Fruit fly (Drosophila melanogaster) whole organism, embryonic: ENCODE measurements around the gene Ndae1.

Experiments used
- Atf-2 ChIP-seq: fragments of 200-800 bp; sonication (Bioruptor generic); optimal IDR thresholded peaks from 2 replicates; lab custom pipeline; 2016; ENCODE audit warnings: missing biosample characterization, missing genetic modification characterization
- Bgb ChIP-seq: fragments of 200-800 bp; sonication (Bioruptor generic); IDR thresholded peaks from 2 replicates; pipeline ENCODE4 v1.3.6; 2022; ENCODE audit warnings: missing biosample characterization, missing genetic modification characterization; ENCODE audit not compliant: partially characterized antibody
- Blimp-1 ChIP-seq: fragments of 200-800 bp; sonication (Bioruptor generic); optimal IDR thresholded peaks from 3 replicates; lab custom pipeline; 2018; ENCODE audit warnings: missing biosample characterization, missing genetic modification characterization, mild to moderate bottlenecking, moderate library complexity, missing genetic modification reagents
- Bteb2 ChIP-seq: fragments of 200-800 bp; sonication (Bioruptor generic); optimal IDR thresholded peaks from 2 replicates; lab custom pipeline; 2016; ENCODE audit warnings: missing biosample characterization, missing genetic modification characterization
- C15 ChIP-seq: fragments of 200-800 bp; sonication (Bioruptor generic); IDR thresholded peaks from 3 replicates; pipeline ENCODE4 v1.3.6; 2022; ENCODE audit warnings: missing biosample characterization, missing genetic modification characterization
- CG11093 ChIP-seq: fragments of 200-800 bp; sonication (Bioruptor generic); IDR thresholded peaks from 3 replicates; pipeline ENCODE4 v1.3.6; 2022; ENCODE audit warnings: missing biosample characterization, missing genetic modification characterization
- CG11456 ChIP-seq: fragments of 200-800 bp; sonication (Bioruptor generic); IDR thresholded peaks from 3 replicates; pipeline ENCODE4 v1.3.6; 2022; ENCODE audit warnings: missing biosample characterization, missing genetic modification characterization
- CG12391 ChIP-seq: fragments of 200-800 bp; sonication (Bioruptor generic); optimal IDR thresholded peaks from 3 replicates; lab custom pipeline; 2018; ENCODE audit warnings: missing biosample characterization, mild to moderate bottlenecking, missing genetic modification characterization, moderate library complexity
- CG12744 ChIP-seq: fragments of 200-800 bp; sonication (Bioruptor generic); optimal IDR thresholded peaks from 2 replicates; lab custom pipeline; 2016; ENCODE audit warnings: missing biosample characterization, missing genetic modification characterization
- CG14441 ChIP-seq: fragments of 200-800 bp; sonication (Bioruptor generic); IDR thresholded peaks from 2 replicates; pipeline ENCODE4 v1.3.6; 2022; ENCODE audit warnings: missing biosample characterization, missing genetic modification characterization
- CG15011 ChIP-seq: fragments of 200-800 bp; sonication (Bioruptor generic); optimal IDR thresholded peaks from 3 replicates; lab custom pipeline; 2018; ENCODE audit warnings: missing biosample characterization, mild to moderate bottlenecking, missing genetic modification characterization
- CG15479 ChIP-seq: fragments of 200-800 bp; sonication (Bioruptor generic); optimal IDR thresholded peaks from 3 replicates; lab custom pipeline; 2019; ENCODE audit warnings: missing biosample characterization, mild to moderate bottlenecking, missing genetic modification characterization, moderate library complexity
- CG15514 ChIP-seq: fragments of 200-800 bp; sonication (Bioruptor generic); optimal IDR thresholded peaks from 3 replicates; lab custom pipeline; 2017; ENCODE audit warnings: missing biosample characterization, missing genetic modification characterization, mild to moderate bottlenecking, moderate library complexity, missing genetic modification reagents
- CG17361 ChIP-seq: fragments of 200-800 bp; sonication (Bioruptor generic); IDR thresholded peaks from 3 replicates; pipeline ENCODE4 v1.3.6; 2022; ENCODE audit warnings: missing biosample characterization, missing genetic modification characterization
- CG2678 ChIP-seq: fragments of 200-800 bp; sonication (Bioruptor generic); optimal IDR thresholded peaks from 3 replicates; lab custom pipeline; 2019; ENCODE audit warnings: missing biosample characterization, mild to moderate bottlenecking, missing genetic modification characterization, moderate library complexity
- CG2712 ChIP-seq: fragments of 200-800 bp; optimal IDR thresholded peaks from 3 replicates; lab custom pipeline; 2019; ENCODE audit warnings: missing biosample characterization, mild to moderate bottlenecking, missing genetic modification characterization, moderate library complexity
- CG2889 ChIP-seq: fragments of 200-800 bp; sonication (Bioruptor generic); IDR thresholded peaks from 3 replicates; pipeline ENCODE4 v1.3.6; 2022; ENCODE audit warnings: missing biosample characterization, missing genetic modification characterization
- CG31388 ChIP-seq: fragments of 200-800 bp; sonication (Bioruptor generic); optimal IDR thresholded peaks from 2 replicates; lab custom pipeline; 2016; ENCODE audit warnings: missing biosample characterization, missing genetic modification characterization
- CG4328 ChIP-seq: fragments of 200-800 bp; sonication (Bioruptor generic); optimal IDR thresholded peaks from 3 replicates; lab custom pipeline; 2017; ENCODE audit warnings: missing biosample characterization, missing genetic modification reagents, missing genetic modification characterization
- CG5245 ChIP-seq: fragments of 200-800 bp; sonication (Bioruptor generic); optimal IDR thresholded peaks from 3 replicates; lab custom pipeline; 2016; ENCODE audit warnings: missing biosample characterization, missing genetic modification characterization
- CG6765 ChIP-seq: fragments of 200-800 bp; sonication (Bioruptor generic); optimal IDR thresholded peaks from 3 replicates; lab custom pipeline; 2017; ENCODE audit warnings: missing biosample characterization, mild to moderate bottlenecking, missing genetic modification characterization
- CG6813 ChIP-seq: fragments of 200-800 bp; sonication (Bioruptor generic); optimal IDR thresholded peaks from 2 replicates; lab custom pipeline; 2017; ENCODE audit warnings: missing biosample characterization, missing genetic modification characterization, mild to moderate bottlenecking, moderate library complexity, missing genetic modification reagents
- CG8765 ChIP-seq: fragments of 200-800 bp; sonication (Bioruptor generic); IDR thresholded peaks from 2 replicates; pipeline ENCODE4 v1.3.6; 2022; ENCODE audit warnings: missing biosample characterization, missing genetic modification characterization
- CG9797 ChIP-seq: fragments of 200-800 bp; sonication (Bioruptor generic); optimal IDR thresholded peaks from 3 replicates; lab custom pipeline; 2018; ENCODE audit warnings: missing biosample characterization, mild to moderate bottlenecking, missing genetic modification characterization
- CG9932 ChIP-seq: fragments of 200-800 bp; sonication (Bioruptor generic); IDR thresholded peaks from 2 replicates; pipeline ENCODE4 v1.3.6; 2022; ENCODE audit warnings: missing biosample characterization, missing genetic modification characterization
- ERR ChIP-seq: fragments of 200-800 bp; sonication (Bioruptor generic); optimal IDR thresholded peaks from 2 replicates; lab custom pipeline; 2016; ENCODE audit warnings: missing biosample characterization, missing genetic modification characterization
- HLH4C ChIP-seq: fragments of 200-800 bp; sonication (Bioruptor generic); IDR thresholded peaks from 3 replicates; pipeline ENCODE4 v1.3.6; 2022; ENCODE audit warnings: missing biosample characterization, missing genetic modification characterization; ENCODE audit not compliant: partially characterized antibody
- HLH54F ChIP-seq: fragments of 200-800 bp; sonication (Bioruptor generic); optimal IDR thresholded peaks from 3 replicates; lab custom pipeline; 2016; ENCODE audit warnings: missing biosample characterization, missing genetic modification characterization
- Mrtf ChIP-seq: fragments of 200-800 bp; sonication (Bioruptor generic); IDR thresholded peaks from 3 replicates; pipeline ENCODE4 v1.3.6; 2022; ENCODE audit warnings: missing biosample characterization, missing genetic modification characterization
- Oaz ChIP-seq: fragments of 200-800 bp; sonication (Bioruptor generic); IDR thresholded peaks from 2 replicates; pipeline ENCODE4 v1.3.6; 2022; ENCODE audit warnings: missing biosample characterization, missing genetic modification characterization
- Sin3A ChIP-seq: fragments of >200 bp; optimal IDR thresholded peaks from 2 replicates; lab custom pipeline; 2018
- aop ChIP-seq: fragments of 200-800 bp; sonication (Bioruptor generic); IDR thresholded peaks from 2 replicates; pipeline ENCODE4 v1.3.6; 2022; ENCODE audit warnings: missing biosample characterization, missing genetic modification characterization
- cas ChIP-seq: fragments of 200-800 bp; sonication (Bioruptor generic); IDR thresholded peaks from 2 replicates; pipeline ENCODE4 v1.3.6; 2022; ENCODE audit warnings: missing biosample characterization, missing genetic modification characterization
- caup ChIP-seq: fragments of 200-800 bp; sonication (Bioruptor generic); optimal IDR thresholded peaks from 3 replicates; lab custom pipeline; 2017; ENCODE audit warnings: missing biosample characterization, mild to moderate bottlenecking, missing genetic modification characterization, moderate library complexity; ENCODE audit not compliant: severe bottlenecking
- chn ChIP-seq: fragments of 200-800 bp; sonication (Bioruptor generic); optimal IDR thresholded peaks from 2 replicates; lab custom pipeline; 2016; ENCODE audit warnings: missing biosample characterization, missing genetic modification characterization
- da ChIP-seq: fragments of 200-800 bp; sonication (Bioruptor generic); optimal IDR thresholded peaks from 2 replicates; lab custom pipeline; 2016; ENCODE audit warnings: missing biosample characterization, missing genetic modification characterization
- danr ChIP-seq: fragments of 200-800 bp; sonication (Bioruptor generic); IDR thresholded peaks from 2 replicates; pipeline ENCODE4 v1.3.6; 2022; ENCODE audit warnings: missing biosample characterization, missing genetic modification characterization
- dati ChIP-seq: fragments of 200-800 bp; sonication (Bioruptor generic); IDR thresholded peaks from 2 replicates; pipeline ENCODE4 v1.3.6; 2022; ENCODE audit warnings: missing biosample characterization, missing genetic modification characterization
- dpn ChIP-seq, 2 experiments: fragments of 200-800 bp; sonication (Bioruptor generic); optimal IDR thresholded peaks; 3 replicates each; lab custom pipeline; 2016; ENCODE audit warnings: missing biosample characterization in 2 of 2, missing genetic modification characterization in 2 of 2
- eyg ChIP-seq: fragments of 200-800 bp; sonication (Bioruptor generic); optimal IDR thresholded peaks from 3 replicates; lab custom pipeline; 2016; ENCODE audit warnings: missing biosample characterization, missing genetic modification characterization
- gce ChIP-seq: fragments of 200-800 bp; sonication (Bioruptor generic); IDR thresholded peaks from 3 replicates; pipeline ENCODE4 v1.3.6; 2022; ENCODE audit warnings: missing biosample characterization, missing genetic modification characterization
- hkb ChIP-seq, 2 experiments: fragments of 200-800 bp in 1 of 2; fragments of >200 bp in 1 of 2; sonication (Bioruptor generic) in 1 of 2; IDR thresholded peaks in 1 of 2; optimal IDR thresholded peaks in 1 of 2; 2 replicates each; pipeline versions ENCODE4 v1.3.6 to Lab custom; 2017 to 2022; ENCODE audit warnings: missing biosample characterization in 1 of 2, missing genetic modification characterization in 1 of 2
- kah ChIP-seq: fragments of 200-800 bp; sonication (Bioruptor generic); optimal IDR thresholded peaks from 2 replicates; lab custom pipeline; 2018; ENCODE audit warnings: missing biosample characterization, mild to moderate bottlenecking, missing genetic modification characterization
- lola ChIP-seq, 3 experiments: fragments of >200 bp in 2 of 3; fragments of 200-800 bp in 1 of 3; sonication (Bioruptor generic) in 1 of 3; optimal IDR thresholded peaks; 2 replicates each; lab custom pipeline; 2017 to 2019; ENCODE audit warnings: missing biosample characterization in 3 of 3, missing genetic modification characterization in 3 of 3, mild to moderate bottlenecking in 1 of 3, moderate library complexity in 1 of 3
- nau ChIP-seq: fragments of 200-800 bp; sonication (Bioruptor generic); optimal IDR thresholded peaks from 3 replicates; lab custom pipeline; 2017; ENCODE audit warnings: missing biosample characterization, mild to moderate bottlenecking, missing genetic modification characterization, missing genetic modification reagents
- pb ChIP-seq: fragments of 200-800 bp; sonication (Bioruptor generic); optimal IDR thresholded peaks from 3 replicates; lab custom pipeline; 2016; ENCODE audit warnings: missing biosample characterization, missing genetic modification characterization
- sob ChIP-seq: fragments of 200-800 bp; sonication (Bioruptor generic); IDR thresholded peaks from 2 replicates; pipeline ENCODE4 v1.3.6; 2022; ENCODE audit warnings: missing biosample characterization, missing genetic modification characterization
- sqz ChIP-seq: fragments of 200-800 bp; sonication (Bioruptor generic); optimal IDR thresholded peaks from 3 replicates; lab custom pipeline; 2018; ENCODE audit warnings: missing biosample characterization, mild to moderate bottlenecking, missing genetic modification characterization
- ssp ChIP-seq: fragments of 200-800 bp; sonication (Bioruptor generic); IDR thresholded peaks from 2 replicates; pipeline ENCODE4 v1.3.6; 2022; ENCODE audit warnings: missing biosample characterization, missing genetic modification characterization
- tll ChIP-seq, 2 experiments: fragments of 200-800 bp in 1 of 2; fragments of >200 bp in 1 of 2; sonication (Bioruptor generic) in 1 of 2; optimal IDR thresholded peaks; 2 replicates each; lab custom pipeline; 2017 to 2019; ENCODE audit warnings: missing biosample characterization in 2 of 2, missing genetic modification characterization in 2 of 2, mild to moderate bottlenecking in 1 of 2, moderate library complexity in 1 of 2
- twi ChIP-seq: fragments of 200-800 bp; optimal IDR thresholded peaks from 2 replicates; lab custom pipeline; 2019; ENCODE audit warnings: missing biosample characterization, mild to moderate bottlenecking, missing genetic modification characterization, moderate library complexity
- zen ChIP-seq: fragments of 200-800 bp; sonication (Bioruptor generic); optimal IDR thresholded peaks from 3 replicates; lab custom pipeline; 2018; ENCODE audit warnings: missing biosample characterization, mild to moderate bottlenecking, missing genetic modification characterization, moderate library complexity

Ndae1 gene

dm6 chr2L:7215657-7216056 lies 33.5 kb downstream of the Ndae1 start (continued):
- TF ChIP-seq HLH54F = no peak
- TF ChIP-seq CG5245 (GFP tag; lab: Kevin White, UChicago) = no peak
- TF ChIP-seq lola (GFP tag; optimal IDR thresholded peaks at IDR 0.05; lab: Kevin White, UChicago) = no peak
- TF ChIP-seq aop (GFP tag; lab: Robert Waterston, UW) = no peak
- no peak for TF ChIP-seq CG15011 (GFP tag; lab: Kevin White, UChicago)
- no peak for TF ChIP-seq CG6765 (GFP tag; lab: Kevin White, UChicago)
- no peak for TF ChIP-seq Bteb2 (GFP tag; lab: Kevin White, UChicago)
- TF ChIP-seq CG11093 (GFP tag; lab: Robert Waterston, UW) = no peak
- no peak for TF ChIP-seq CG12744 (GFP tag; lab: Kevin White, UChicago)
- TF ChIP-seq CG17361 (GFP tag; lab: Robert Waterston, UW) = no peak
- TF ChIP-seq CG15479 = no peak
- no peak for TF ChIP-seq CG11456 (GFP tag; lab: Robert Waterston, UW)
- TF ChIP-seq Sin3A (lab: Kevin White, UChicago) = no peak
- TF ChIP-seq CG2889 (GFP tag; lab: Robert Waterston, UW) = no peak
- no peak for TF ChIP-seq Atf-2 (GFP tag; lab: Kevin White, UChicago)
- TF ChIP-seq ERR (GFP tag; lab: Kevin White, UChicago) = no peak
- no peak for TF ChIP-seq kah (GFP tag; lab: Kevin White, UChicago)
- TF ChIP-seq CG14441 (GFP tag; lab: Robert Waterston, UW) = no peak
- no peak for TF ChIP-seq CG12391 (tag; lab: Kevin White, UChicago)
- TF ChIP-seq danr (GFP tag; lab: Robert Waterston, UW) = no peak
- no peak for TF ChIP-seq da (GFP tag; lab: Kevin White, UChicago)
- no peak for TF ChIP-seq dpn (GFP tag; optimal IDR thresholded peaks at IDR 0.05; lab: Kevin White, UChicago)
- no peak for TF ChIP-seq eyg (GFP tag; lab: Kevin White, UChicago)
- TF ChIP-seq cas = no peak
- TF ChIP-seq Bgb (GFP tag; lab: Robert Waterston, UW) = no peak
- TF ChIP-seq Blimp-1 (GFP tag; lab: Kevin White, UChicago) = peak; percentile 9
- peak; percentile 15 for TF ChIP-seq CG6813
- no peak for TF ChIP-seq CG2712 (tag; lab: Kevin White, UChicago)
- TF ChIP-seq C15 (GFP tag; lab: Robert Waterston, UW) = no peak
- TF ChIP-seq CG9797 = no peak
- no peak for TF ChIP-seq Oaz
- TF ChIP-seq CG9932 = no peak
- peak; percentile 25 for TF ChIP-seq caup (GFP tag; lab: Kevin White, UChicago)
- no peak for TF ChIP-seq sqz (GFP tag; lab: Kevin White, UChicago)
- no peak for TF ChIP-seq chn
- TF ChIP-seq sob (GFP tag; lab: Robert Waterston, UW) = no peak
- TF ChIP-seq gce (GFP tag; lab: Robert Waterston, UW) = no peak
- TF ChIP-seq CG15514 = peak; percentile 23
- no peak for TF ChIP-seq zen (tag; lab: Kevin White, UChicago)
- TF ChIP-seq ssp (GFP tag; lab: Robert Waterston, UW) = no peak
- peak; percentile 13 for TF ChIP-seq nau (GFP tag; lab: Kevin White, UChicago)
- TF ChIP-seq CG8765 (GFP tag; lab: Robert Waterston, UW) = no peak
- TF ChIP-seq hkb (optimal IDR thresholded peaks at IDR 0.05; lab: Kevin White, UChicago) = no peak
- no peak for TF ChIP-seq hkb (GFP tag; IDR thresholded peaks at IDR 0.05; lab: Robert Waterston, UW)
- no peak for TF ChIP-seq twi
- TF ChIP-seq tll (GFP tag; optimal IDR thresholded peaks at IDR 0.05; lab: Kevin White, UChicago) = no peak
- no peak for TF ChIP-seq pb (GFP tag; lab: Kevin White, UChicago)
- TF ChIP-seq Mrtf (GFP tag; lab: Robert Waterston, UW) = no peak
- no peak for TF ChIP-seq CG31388
- TF ChIP-seq CG4328 = no peak
- TF ChIP-seq HLH4C (GFP tag; lab: Robert Waterston, UW) = no peak
- peak; percentile 39 for TF ChIP-seq CG2678 (tag; lab: Kevin White, UChicago)
- no peak for TF ChIP-seq dati (GFP tag; lab: Robert Waterston, UW)
